Worm (Caenorhabditis elegans) whole organism, early embryonic: ENCODE data around the gene Y39A1A.31.

Source experiments
- ama-1 ChIP-seq: fragments of 150-350 bp; optimal IDR thresholded peaks from 2 replicates; lab custom pipeline; 2014
- ceh-13 ChIP-seq: fragments of 200-800 bp; sonication (Bioruptor generic); optimal IDR thresholded peaks from 2 replicates; lab custom pipeline; 2018; ENCODE audit warnings: mild to moderate bottlenecking, missing genetic modification characterization, missing compliant biosample characterization
- ets-7 ChIP-seq: sonication (generic microtip); optimal IDR thresholded peaks from 2 replicates; lab custom pipeline; 2016; ENCODE audit warnings: missing genotype, missing genetic modification characterization, missing compliant biosample characterization
- hmbx-1 ChIP-seq: sonication (generic microtip); optimal IDR thresholded peaks from 2 replicates; lab custom pipeline; 2016; ENCODE audit warnings: mild to moderate bottlenecking, missing genetic modification characterization, missing compliant biosample characterization
- scrt-1 ChIP-seq: fragments of 200-800 bp; sonication (Bioruptor generic); IDR thresholded peaks from 2 replicates; pipeline ENCODE4 v1.3.6; 2022; ENCODE audit warnings: missing genetic modification characterization, missing compliant biosample characterization
- sea-1 ChIP-seq: fragments of 200-800 bp; sonication (Bioruptor generic); conservative IDR thresholded peaks from 2 replicates; pipeline ENCODE4 v1.3.6; 2022; ENCODE audit warnings: missing genetic modification characterization, missing compliant biosample characterization
- tbx-11 ChIP-seq: fragments of 200-800 bp; sonication (Bioruptor generic); IDR thresholded peaks from 2 replicates; pipeline ENCODE4 v1.3.6; 2022; ENCODE audit warnings: missing genetic modification characterization, missing compliant biosample characterization

DNA sequence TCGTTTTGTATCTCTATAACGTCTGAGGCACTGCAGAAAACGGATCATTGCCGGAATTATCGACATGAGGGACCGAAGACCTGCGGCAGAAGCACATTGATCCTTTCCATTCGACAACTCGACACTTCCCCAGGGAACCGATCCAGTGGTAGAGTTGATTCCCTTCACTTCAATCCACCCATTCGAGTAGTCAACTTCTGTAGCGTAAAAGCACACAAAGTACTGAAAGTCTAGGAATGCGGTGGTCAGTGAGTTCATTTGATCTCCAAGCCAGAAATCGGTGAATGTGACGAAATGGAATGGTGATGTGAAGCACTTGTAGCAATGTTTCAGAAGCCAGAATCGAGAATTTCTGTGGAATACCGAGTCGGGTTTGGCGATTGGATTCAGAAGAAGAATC, 15.5 kb upstream of the Y39A1A.31 start:
- TF ChIP-seq ets-7 (no peak), ama-1 (lab: Kevin White, UChicago) (no peak), hmbx-1 (tag; lab: Kevin White, UChicago) (no peak), sea-1 (GFP tag; lab: Robert Waterston, UW) (no peak), tbx-11 (no peak), ceh-13 (no peak), scrt-1 (GFP tag; lab: Robert Waterston, UW) (no peak)
